Worm (Caenorhabditis elegans) whole organism, late embryonic: ENCODE data around the gene Y76B12C.6.

Experiments
- C08G9.2 ChIP-seq: sonication (generic microtip); optimal IDR thresholded peaks from 2 replicates; lab custom pipeline; 2016; ENCODE audit warnings: mild to moderate bottlenecking, missing genetic modification characterization, moderate library complexity, missing compliant biosample characterization
- C38D4.7 ChIP-seq: fragments of 200-800 bp; sonication (Bioruptor generic); optimal IDR thresholded peaks from 2 replicates; lab custom pipeline; 2018; ENCODE audit warnings: mild to moderate bottlenecking, missing genetic modification characterization, moderate library complexity, missing compliant biosample characterization
- ama-1 ChIP-seq: fragments of 150-350 bp; optimal IDR thresholded peaks from 2 replicates; lab custom pipeline; 2014
- ceh-14 ChIP-seq: sonication (generic microtip); optimal IDR thresholded peaks from 2 replicates; lab custom pipeline; 2016; ENCODE audit warnings: missing genotype, missing genetic modification characterization, missing compliant biosample characterization
- ceh-19 ChIP-seq: fragments of 200-800 bp; sonication (Bioruptor generic); optimal IDR thresholded peaks from 2 replicates; lab custom pipeline; 2018; ENCODE audit warnings: mild to moderate bottlenecking, missing genetic modification characterization, missing compliant biosample characterization
- ceh-34 ChIP-seq: sonication (generic microtip); optimal IDR thresholded peaks from 2 replicates; lab custom pipeline; 2016; ENCODE audit warnings: mild to moderate bottlenecking, missing genetic modification characterization, missing compliant biosample characterization
- elt-2 ChIP-seq: sonication (generic microtip); optimal IDR thresholded peaks from 2 replicates; lab custom pipeline; 2016; ENCODE audit warnings: missing genetic modification reagents, missing genetic modification characterization, missing compliant biosample characterization
- gmeb-2 ChIP-seq: sonication (generic microtip); optimal IDR thresholded peaks from 2 replicates; lab custom pipeline; 2016; ENCODE audit warnings: missing genetic modification characterization, inconsistent platforms, missing compliant biosample characterization
- hlh-30 ChIP-seq: sonication (generic microtip); optimal IDR thresholded peaks from 2 replicates; lab custom pipeline; 2017; ENCODE audit warnings: antibody characterized with exemption, missing genetic modification characterization, missing compliant biosample characterization; ENCODE audit not compliant: insufficient read depth
- lin-11 ChIP-seq: fragments of 200-800 bp; sonication (Bioruptor generic); optimal IDR thresholded peaks from 2 replicates; lab custom pipeline; 2018; ENCODE audit warnings: mild to moderate bottlenecking, missing genetic modification characterization, missing compliant biosample characterization
- odd-2 ChIP-seq: sonication (generic microtip); optimal IDR thresholded peaks from 2 replicates; lab custom pipeline; 2017; ENCODE audit warnings: antibody characterized with exemption, mild to moderate bottlenecking, missing genetic modification characterization, missing compliant biosample characterization
- pha-2 ChIP-seq: sonication (generic microtip); optimal IDR thresholded peaks from 2 replicates; lab custom pipeline; 2017; ENCODE audit warnings: mild to moderate bottlenecking, missing genetic modification characterization, missing compliant biosample characterization
- pros-1 ChIP-seq: fragments of 150-350 bp; optimal IDR thresholded peaks from 2 replicates; lab custom pipeline; 2014; ENCODE audit warnings: missing biosample characterization, missing genetic modification reagents, missing genetic modification characterization
- unc-86 ChIP-seq: sonication (generic microtip); optimal IDR thresholded peaks from 2 replicates; lab custom pipeline; 2016; ENCODE audit warnings: missing genetic modification characterization, missing compliant biosample characterization

DNA sequence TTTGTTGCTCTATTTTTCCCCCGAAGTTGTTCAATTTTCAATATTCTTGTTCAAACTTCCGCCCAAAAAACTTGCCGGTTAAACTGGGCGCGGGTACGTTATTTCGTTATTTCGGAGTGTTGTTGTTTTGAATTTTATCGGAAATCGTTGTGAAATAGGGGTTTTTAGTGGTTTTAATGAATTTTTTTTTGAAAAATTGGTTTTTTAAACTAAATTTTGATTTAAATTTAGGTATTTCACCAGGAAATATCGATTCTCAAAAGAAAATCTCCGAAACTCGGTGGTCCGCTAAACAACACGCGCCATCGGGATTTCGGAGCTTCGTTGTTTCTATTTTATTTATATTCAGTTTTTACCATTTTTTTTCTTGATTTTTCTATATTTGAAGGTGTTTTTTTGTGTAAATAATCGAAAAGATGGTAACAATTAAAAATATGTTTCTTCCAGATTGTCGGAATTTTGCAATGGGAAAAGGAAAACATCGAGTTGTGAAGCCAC lies 28.0 kb upstream of the Y76B12C.6 start, which contains the start of gene F52C12.2:
- TF ChIP-seq C08G9.2 (tag; lab: Kevin White, UChicago) (no peak), ama-1 (lab: Kevin White, UChicago) (no peak), hlh-30 (tag; lab: Kevin White, UChicago) (no peak), gmeb-2 (tag; lab: Kevin White, UChicago) (no peak), pha-2 (tag; lab: Kevin White, UChicago) (no peak), unc-86 (tag; lab: Kevin White, UChicago) (peak; percentile 19), C38D4.7 (GFP tag; lab: Kevin White, UChicago) (no peak), elt-2 (peak; percentile 45), ceh-19 (GFP tag; lab: Kevin White, UChicago) (no peak), ceh-34 (tag; lab: Kevin White, UChicago) (no peak), pros-1 (no peak), odd-2 (tag; lab: Kevin White, UChicago) (no peak), lin-11 (no peak), ceh-14 (no peak)
